Worm (Caenorhabditis elegans): ENCODE data around the gene cutl-24.
A peak's percentile ranks its signal among the peaks of the same experiment; 100 is the strongest.

cutl-24 gene

ce11 chrIV:141022-141421 is 23.9 kb upstream of the cutl-24 start (continued):
- TF ChIP-seq ceh-88 (GFP tag; IDR thresholded peaks at IDR 0.05) (no peak), xbp-1 (tag; optimal IDR thresholded peaks at IDR 0.05) (no peak), vab-15 (tag; optimal IDR thresholded peaks at IDR 0.05) (no peak), dsc-1 (tag; optimal IDR thresholded peaks at IDR 0.05) (no peak), lin-39 (tag; optimal IDR thresholded peaks at IDR 0.05) (no peak)

- TF ChIP-seq fkh-10 (GFP tag; optimal IDR thresholded peaks at IDR 0.05) (peak; percentile 39), mdl-1 (tag; optimal IDR thresholded peaks at IDR 0.05) (peak in 1 of 2 experiments; percentile 95), jun-1 (tag; optimal IDR thresholded peaks at IDR 0.05) (peak; percentile 47), isw-1 (GFP tag; IDR thresholded peaks at IDR 0.05) (peak; percentile 4; the same call in 1 of the 2 replicates), lin-13 (GFP tag; optimal IDR thresholded peaks at IDR 0.05) (peak; percentile 33), ceh-8 (GFP tag; optimal IDR thresholded peaks at IDR 0.05) (peak; percentile 18), C04F5.9 (tag; optimal IDR thresholded peaks at IDR 0.05) (peak; percentile 2), lsy-2 (tag; optimal IDR thresholded peaks at IDR 0.05) (peak; percentile 60 to 68), unc-98 (GFP tag; IDR thresholded peaks at IDR 0.05) (no peak), nhr-90 (tag; optimal IDR thresholded peaks at IDR 0.05; ENCODE audit: poor library complexity) (peak; percentile 66), ztf-11 (tag; optimal IDR thresholded peaks at IDR 0.05) (peak in 1 of 2 experiments; percentile 34), fos-1 (tag; optimal IDR thresholded peaks at IDR 0.05) (peak; percentile 39), C34B4.2 (tag; optimal IDR thresholded peaks at IDR 0.05) (no peak), nhr-11 (tag; optimal IDR thresholded peaks at IDR 0.05) (no peak), xbp-1 (tag; optimal IDR thresholded peaks at IDR 0.05) (peak; percentile 31), nhr-47 (tag; optimal IDR thresholded peaks at IDR 0.05) (peak; percentile 73), hlh-17 (GFP tag; optimal IDR thresholded peaks at IDR 0.05; ENCODE audit: borderline replicate concordance) (no peak), ces-1 (GFP tag; optimal IDR thresholded peaks at IDR 0.05) (no peak), lin-14 (GFP tag; optimal IDR thresholded peaks at IDR 0.05) (peak; percentile 77), C16A3.4 (tag; optimal IDR thresholded peaks at IDR 0.05) (peak; percentile 39), elt-3 (tag; optimal IDR thresholded peaks at IDR 0.05) (peak in 1 of 6 experiments; percentile 5), swsn-7 (tag; optimal IDR thresholded peaks at IDR 0.05) (peak; percentile 63), lin-35 (GFP tag; optimal IDR thresholded peaks at IDR 0.05) (peak; percentile 53 to 79), F16B12.6 (tag; optimal IDR thresholded peaks at IDR 0.05) (peak; percentile 28), nhr-84 (tag; optimal IDR thresholded peaks at IDR 0.05) (no peak), unc-130 (tag; optimal IDR thresholded peaks at IDR 0.05) (peak; percentile 74), nhr-20 (tag; optimal IDR thresholded peaks at IDR 0.05) (peak; percentile 55), nhr-77 (tag; optimal IDR thresholded peaks at IDR 0.05) (peak; percentile 52), lin-15B (tag; optimal IDR thresholded peaks at IDR 0.05) (peak; percentile 10), fkh-8 (tag; optimal IDR thresholded peaks at IDR 0.05) (peak; percentile 54), dsc-1 (tag; optimal IDR thresholded peaks at IDR 0.05) (peak; percentile 64), ceh-82 (tag; optimal IDR thresholded peaks at IDR 0.05) (peak in 2 of 3 experiments; percentile 42 to 73), rnt-1 (tag; optimal IDR thresholded peaks at IDR 0.05) (peak; percentile 85), nhr-71 (tag; optimal IDR thresholded peaks at IDR 0.05) (no peak), snu-23 (GFP tag; optimal IDR thresholded peaks at IDR 0.05) (peak; percentile 81), pqm-1 (tag; optimal IDR thresholded peaks at IDR 0.05) (no peak), pax-3 (tag; optimal IDR thresholded peaks at IDR 0.05) (peak; percentile 4), sox-4 (tag; optimal IDR thresholded peaks at IDR 0.05) (no peak), mep-1 (tag; optimal IDR thresholded peaks at IDR 0.05) (peak; percentile 63), skn-1 (tag; optimal IDR thresholded peaks at IDR 0.05) (peak; percentile 54), nhr-85 (tag) (no peak), ceh-90 (tag; optimal IDR thresholded peaks at IDR 0.05) (no peak), nhr-19 (GFP tag; conservative IDR thresholded peaks at IDR 0.05) (peak; percentile 58), tbx-2 (tag; optimal IDR thresholded peaks at IDR 0.05) (peak; percentile 44), dpl-1 (GFP tag; optimal IDR thresholded peaks at IDR 0.05) (peak; percentile 6 to 52 (median 51)), efl-1 (optimal IDR thresholded peaks at IDR 0.05) (peak; percentile 23 to 51), efl-1 (GFP tag; optimal IDR thresholded peaks at IDR 0.05 in 1 of 2) (peak; percentile 30 to 92)
Observed at ce11 chrIV:143807-144371, 21.0 kb upstream of the cutl-24 start.
